Fruit fly (Drosophila melanogaster) whole organism, embryonic: ENCODE results near the gene peng.

ENCODE experiments used
- ATbp ChIP-seq: fragments of 200-800 bp; sonication (Bioruptor generic); optimal IDR thresholded peaks from 2 replicates; lab custom pipeline; 2017; ENCODE audit warnings: missing biosample characterization, mild to moderate bottlenecking, missing genetic modification characterization, missing genetic modification reagents
- CG10462 ChIP-seq: fragments of 200-800 bp; sonication (Bioruptor generic); optimal IDR thresholded peaks from 2 replicates; lab custom pipeline; 2016; ENCODE audit warnings: missing biosample characterization, missing genetic modification characterization
- CG12219 ChIP-seq: fragments of 200-800 bp; sonication (Bioruptor generic); optimal IDR thresholded peaks from 3 replicates; lab custom pipeline; 2018; ENCODE audit warnings: missing biosample characterization, mild to moderate bottlenecking, missing genetic modification characterization
- CG13123 ChIP-seq: fragments of 200-800 bp; sonication (Bioruptor generic); optimal IDR thresholded peaks from 2 replicates; lab custom pipeline; 2016; ENCODE audit warnings: missing biosample characterization, missing genetic modification characterization
- CG16779 ChIP-seq: fragments of 200-800 bp; sonication (Bioruptor generic); IDR thresholded peaks from 2 replicates; pipeline ENCODE4 v1.3.6; 2022; ENCODE audit warnings: missing biosample characterization, missing genetic modification characterization
- CG18619 ChIP-seq: fragments of 200-800 bp; sonication (Bioruptor generic); optimal IDR thresholded peaks from 3 replicates; lab custom pipeline; 2017; ENCODE audit warnings: missing biosample characterization, mild to moderate bottlenecking, missing genetic modification characterization
- CG2120 ChIP-seq: fragments of 200-800 bp; sonication (Bioruptor generic); optimal IDR thresholded peaks from 3 replicates; lab custom pipeline; 2016; ENCODE audit warnings: missing biosample characterization, missing genetic modification characterization
- CG2199 ChIP-seq: fragments of 200-800 bp; sonication (Bioruptor generic); IDR thresholded peaks from 3 replicates; pipeline ENCODE4 v1.3.6; 2022; ENCODE audit warnings: missing biosample characterization, missing genetic modification characterization
- CG2202 ChIP-seq: fragments of 200-800 bp; sonication (Bioruptor generic); optimal IDR thresholded peaks from 2 replicates; lab custom pipeline; 2018; ENCODE audit warnings: missing biosample characterization, mild to moderate bottlenecking, missing genetic modification characterization
- CG33213 ChIP-seq: fragments of 200-800 bp; sonication (Bioruptor generic); optimal IDR thresholded peaks from 3 replicates; lab custom pipeline; 2016; ENCODE audit warnings: missing biosample characterization, missing genetic modification characterization
- CG4424 ChIP-seq: fragments of 200-800 bp; sonication (Bioruptor generic); optimal IDR thresholded peaks from 3 replicates; lab custom pipeline; 2016; ENCODE audit warnings: missing biosample characterization, missing genetic modification characterization
- CG4854 ChIP-seq: fragments of 200-800 bp; sonication (Bioruptor generic); optimal IDR thresholded peaks from 2 replicates; lab custom pipeline; 2016; ENCODE audit warnings: missing biosample characterization, missing genetic modification characterization, inconsistent platforms
- CG5245 ChIP-seq: fragments of 200-800 bp; sonication (Bioruptor generic); optimal IDR thresholded peaks from 3 replicates; lab custom pipeline; 2016; ENCODE audit warnings: missing biosample characterization, missing genetic modification characterization
- CG6654 ChIP-seq: fragments of 200-800 bp; sonication (Bioruptor generic); optimal IDR thresholded peaks from 2 replicates; lab custom pipeline; 2017; ENCODE audit warnings: missing biosample characterization, mild to moderate bottlenecking, missing genetic modification characterization
- CG6765 ChIP-seq: fragments of 200-800 bp; sonication (Bioruptor generic); optimal IDR thresholded peaks from 3 replicates; lab custom pipeline; 2017; ENCODE audit warnings: missing biosample characterization, mild to moderate bottlenecking, missing genetic modification characterization
- CG6791 ChIP-seq: fragments of 200-800 bp; sonication (Bioruptor generic); IDR thresholded peaks from 3 replicates; pipeline ENCODE4 v1.3.6; 2022; ENCODE audit warnings: missing biosample characterization, missing genetic modification characterization; ENCODE audit not compliant: partially characterized antibody
- CG7357 ChIP-seq: fragments of 200-800 bp; sonication (Bioruptor generic); IDR thresholded peaks from 3 replicates; pipeline ENCODE4 v1.3.6; 2022; ENCODE audit warnings: missing biosample characterization, missing genetic modification characterization
- CG7372 ChIP-seq: fragments of 200-800 bp; sonication (Bioruptor generic); IDR thresholded peaks from 2 replicates; pipeline ENCODE4 v1.3.6; 2022; ENCODE audit warnings: missing biosample characterization, missing genetic modification characterization
- CG9727 ChIP-seq: fragments of 200-800 bp; sonication (Bioruptor generic); optimal IDR thresholded peaks from 3 replicates; lab custom pipeline; 2017; ENCODE audit warnings: missing biosample characterization, mild to moderate bottlenecking, missing genetic modification characterization
- Dek ChIP-seq: fragments of 200-800 bp; sonication (Bioruptor generic); optimal IDR thresholded peaks from 3 replicates; lab custom pipeline; 2019; ENCODE audit warnings: missing biosample characterization, mild to moderate bottlenecking, missing genetic modification characterization, moderate library complexity
- Dip2 ChIP-seq: fragments of 200-800 bp; sonication (Bioruptor generic); IDR thresholded peaks from 2 replicates; pipeline ENCODE4 v1.3.6; 2022; ENCODE audit warnings: missing biosample characterization, missing genetic modification characterization
- Dip3 ChIP-seq: fragments of 200-800 bp; sonication (Bioruptor generic); optimal IDR thresholded peaks from 3 replicates; lab custom pipeline; 2016; ENCODE audit warnings: missing biosample characterization, missing genetic modification characterization
- Elba2 ChIP-seq: fragments of 200-800 bp; sonication (Bioruptor generic); optimal IDR thresholded peaks from 3 replicates; lab custom pipeline; 2016; ENCODE audit warnings: missing biosample characterization, missing genetic modification characterization
- HLH4C ChIP-seq: fragments of 200-800 bp; sonication (Bioruptor generic); IDR thresholded peaks from 3 replicates; pipeline ENCODE4 v1.3.6; 2022; ENCODE audit warnings: missing biosample characterization, missing genetic modification characterization; ENCODE audit not compliant: partially characterized antibody
- HLHmδ ChIP-seq: fragments of 200-800 bp; sonication (Bioruptor generic); optimal IDR thresholded peaks from 2 replicates; lab custom pipeline; 2018; ENCODE audit warnings: missing biosample characterization, mild to moderate bottlenecking, missing genetic modification characterization, moderate library complexity
- Kr ChIP-seq: fragments of 200-800 bp; sonication (Bioruptor generic); optimal IDR thresholded peaks from 2 replicates; lab custom pipeline; 2017; ENCODE audit warnings: missing biosample characterization, mild to moderate bottlenecking, missing genetic modification characterization
- MTF-1 ChIP-seq: fragments of 200-800 bp; sonication (Bioruptor generic); optimal IDR thresholded peaks from 2 replicates; lab custom pipeline; 2018; ENCODE audit warnings: missing biosample characterization, mild to moderate bottlenecking, missing genetic modification characterization, borderline replicate concordance
- Oaz ChIP-seq: fragments of 200-800 bp; sonication (Bioruptor generic); IDR thresholded peaks from 2 replicates; pipeline ENCODE4 v1.3.6; 2022; ENCODE audit warnings: missing biosample characterization, missing genetic modification characterization
- Trl ChIP-seq, 3 experiments: fragments of >200 bp in 2 of 3; fragments of 200-800 bp in 1 of 3; sonication (Bioruptor generic) in 1 of 3; optimal IDR thresholded peaks; 2 replicates in 1 of 3; 3 replicates in 2 of 3; lab custom pipeline; 2016 to 2017; ENCODE audit warnings: missing biosample characterization in 1 of 3, missing genetic modification characterization in 1 of 3
- bigmax ChIP-seq: fragments of 200-800 bp; sonication (Bioruptor generic); optimal IDR thresholded peaks from 2 replicates; lab custom pipeline; 2018; ENCODE audit warnings: missing biosample characterization, mild to moderate bottlenecking, missing genetic modification characterization
- caup ChIP-seq: fragments of 200-800 bp; sonication (Bioruptor generic); optimal IDR thresholded peaks from 3 replicates; lab custom pipeline; 2017; ENCODE audit warnings: missing biosample characterization, mild to moderate bottlenecking, missing genetic modification characterization, moderate library complexity; ENCODE audit not compliant: severe bottlenecking
- crp ChIP-seq, 2 experiments: fragments of 200-800 bp; sonication (Bioruptor generic); optimal IDR thresholded peaks; 2 replicates in 1 of 2; 3 replicates in 1 of 2; lab custom pipeline; 2017; ENCODE audit warnings: missing biosample characterization in 2 of 2, missing genetic modification characterization in 2 of 2, mild to moderate bottlenecking in 1 of 2, moderate library complexity in 1 of 2
- danr ChIP-seq: fragments of 200-800 bp; sonication (Bioruptor generic); IDR thresholded peaks from 2 replicates; pipeline ENCODE4 v1.3.6; 2022; ENCODE audit warnings: missing biosample characterization, missing genetic modification characterization
- dpn ChIP-seq, 2 experiments: fragments of 200-800 bp; sonication (Bioruptor generic); optimal IDR thresholded peaks; 3 replicates each; lab custom pipeline; 2016; ENCODE audit warnings: missing biosample characterization in 2 of 2, missing genetic modification characterization in 2 of 2
- dysf ChIP-seq: fragments of 200-800 bp; sonication (Bioruptor generic); IDR thresholded peaks from 3 replicates; pipeline ENCODE4 v1.3.6; 2022; ENCODE audit warnings: missing biosample characterization, missing genetic modification characterization
- emc ChIP-seq: fragments of 200-800 bp; sonication (Bioruptor generic); optimal IDR thresholded peaks from 2 replicates; lab custom pipeline; 2016; ENCODE audit warnings: missing biosample characterization, missing genetic modification characterization
- gce ChIP-seq: fragments of 200-800 bp; sonication (Bioruptor generic); IDR thresholded peaks from 3 replicates; pipeline ENCODE4 v1.3.6; 2022; ENCODE audit warnings: missing biosample characterization, missing genetic modification characterization
- gcm ChIP-seq: fragments of 200-800 bp; sonication (Bioruptor generic); optimal IDR thresholded peaks from 2 replicates; lab custom pipeline; 2019; ENCODE audit warnings: missing biosample characterization, mild to moderate bottlenecking, missing genetic modification characterization, moderate library complexity
- lbe ChIP-seq: fragments of 200-800 bp; sonication (Bioruptor generic); optimal IDR thresholded peaks from 2 replicates; lab custom pipeline; 2016; ENCODE audit warnings: missing biosample characterization, mild to moderate bottlenecking, missing genetic modification characterization
- lilli ChIP-seq: fragments of 200-800 bp; sonication (Bioruptor generic); optimal IDR thresholded peaks from 3 replicates; lab custom pipeline; 2016; ENCODE audit warnings: missing biosample characterization, missing genetic modification characterization
- mld ChIP-seq: fragments of 200-800 bp; sonication (Bioruptor generic); IDR thresholded peaks from 3 replicates; pipeline ENCODE4 v1.3.6; 2022; ENCODE audit warnings: missing biosample characterization, missing genetic modification characterization; ENCODE audit not compliant: partially characterized antibody
- nerfin-1 ChIP-seq: fragments of 200-800 bp; sonication (Bioruptor generic); optimal IDR thresholded peaks from 3 replicates; lab custom pipeline; 2019; ENCODE audit warnings: missing biosample characterization, mild to moderate bottlenecking, missing genetic modification characterization, moderate library complexity
- pita ChIP-seq: fragments of 200-800 bp; sonication (Bioruptor generic); optimal IDR thresholded peaks from 2 replicates; lab custom pipeline; 2017; ENCODE audit warnings: missing biosample characterization, mild to moderate bottlenecking, missing genetic modification characterization
- pum ChIP-seq: fragments of 200-800 bp; sonication (Bioruptor generic); optimal IDR thresholded peaks from 2 replicates; lab custom pipeline; 2016; ENCODE audit warnings: missing biosample characterization, missing genetic modification characterization
- sens-2 ChIP-seq: fragments of 200-800 bp; sonication (Bioruptor generic); IDR thresholded peaks from 2 replicates; pipeline ENCODE4 v1.3.6; 2022; ENCODE audit warnings: missing biosample characterization, missing genetic modification characterization
- sima ChIP-seq: fragments of 200-800 bp; sonication (Bioruptor generic); optimal IDR thresholded peaks from 2 replicates; lab custom pipeline; 2016; ENCODE audit warnings: missing biosample characterization, missing genetic modification characterization
- slp2 ChIP-seq: fragments of 200-800 bp; sonication (Bioruptor generic); optimal IDR thresholded peaks from 2 replicates; lab custom pipeline; 2016; ENCODE audit warnings: missing biosample characterization, missing genetic modification characterization
- sqz ChIP-seq: fragments of 200-800 bp; sonication (Bioruptor generic); optimal IDR thresholded peaks from 3 replicates; lab custom pipeline; 2018; ENCODE audit warnings: missing biosample characterization, mild to moderate bottlenecking, missing genetic modification characterization
- zen ChIP-seq: fragments of 200-800 bp; sonication (Bioruptor generic); optimal IDR thresholded peaks from 3 replicates; lab custom pipeline; 2018; ENCODE audit warnings: missing biosample characterization, mild to moderate bottlenecking, missing genetic modification characterization, moderate library complexity
- zfh1 ChIP-seq: fragments of 200-800 bp; sonication (Bioruptor generic); IDR thresholded peaks from 3 replicates; pipeline ENCODE4 v1.3.6; 2022; ENCODE audit warnings: missing biosample characterization, missing genetic modification characterization

Gene peng

dm6 chrX:21345036-21345500, 4.6 kb downstream of the peng start, which contains the start of gene dod (continued):
- no peak for TF ChIP-seq emc (GFP tag; lab: Kevin White, UChicago)
- TF ChIP-seq Kr (GFP tag; lab: Kevin White, UChicago), result no peak
- TF ChIP-seq lbe (GFP tag; lab: Kevin White, UChicago), result no peak
- TF ChIP-seq CG2202 (tag; lab: Kevin White, UChicago), result no peak
- peak; percentile 59 for TF ChIP-seq HLH4C (GFP tag; lab: Robert Waterston, UW)
- peak; percentile 88 for TF ChIP-seq pita
- peak; percentile 43 for TF ChIP-seq Dek
- TF ChIP-seq dpn (GFP tag; optimal IDR thresholded peaks at IDR 0.05; lab: Kevin White, UChicago), result peak; percentile 44 to 52
- peak; percentile 37 for TF ChIP-seq CG12219 (GFP tag; lab: Kevin White, UChicago)
- TF ChIP-seq dysf (GFP tag; lab: Robert Waterston, UW), result peak; percentile 49; the same call in 1 of the 3 replicates
- peak; percentile 26; the same call in 1 of the 3 replicates for TF ChIP-seq gce (GFP tag; lab: Robert Waterston, UW)
- TF ChIP-seq Elba2 (GFP tag; lab: Kevin White, UChicago), result no peak
- no peak for TF ChIP-seq sima (GFP tag; lab: Kevin White, UChicago)
- TF ChIP-seq CG4424, result peak; percentile 15
- TF ChIP-seq CG4854 (GFP tag; lab: Kevin White, UChicago), result no peak
- TF ChIP-seq CG33213, result peak; percentile 73
- peak; percentile 72 for TF ChIP-seq CG2120 (GFP tag; lab: Kevin White, UChicago)
- no peak for TF ChIP-seq sqz (GFP tag; lab: Kevin White, UChicago)
- peak; percentile 29 for TF ChIP-seq CG18619
- no peak for TF ChIP-seq CG5245 (GFP tag; lab: Kevin White, UChicago)
- peak; percentile 11 for TF ChIP-seq gcm (GFP tag; lab: Kevin White, UChicago)
- no peak for TF ChIP-seq Oaz (GFP tag; lab: Robert Waterston, UW)
- peak; percentile 55 for TF ChIP-seq bigmax (GFP tag; lab: Kevin White, UChicago)
- TF ChIP-seq pum (GFP tag; lab: Kevin White, UChicago), result peak; percentile 44
- 0 out of 2 replicates have a peak, but pooled peaks have one; percentile 13 for TF ChIP-seq sens-2
- no peak for TF ChIP-seq CG6654 (GFP tag; lab: Kevin White, UChicago)
- TF ChIP-seq CG6791 (GFP tag; lab: Robert Waterston, UW), result peak; percentile 79
- no peak for TF ChIP-seq danr (GFP tag; lab: Robert Waterston, UW)
- no peak for TF ChIP-seq Dip2 (GFP tag; lab: Robert Waterston, UW)
- peak in 1 of 2 experiments; percentile 26 for TF ChIP-seq crp (GFP tag; optimal IDR thresholded peaks at IDR 0.05; lab: Kevin White, UChicago)
- no peak for TF ChIP-seq CG16779
- TF ChIP-seq Dip3, result peak; percentile 32
- TF ChIP-seq CG7372 (GFP tag; lab: Robert Waterston, UW), result no peak
- peak; percentile 17 for TF ChIP-seq CG6765 (GFP tag; lab: Kevin White, UChicago)
- TF ChIP-seq zfh1 (GFP tag; lab: Robert Waterston, UW), result peak; percentile 59; the same call in 2 of the 3 replicates
- peak; percentile 35 for TF ChIP-seq CG9727 (GFP tag; lab: Kevin White, UChicago)
- TF ChIP-seq mld (GFP tag; lab: Robert Waterston, UW), result peak; percentile 69; the same call in 1 of the 3 replicates
- TF ChIP-seq ATbp, result no peak
- no peak for TF ChIP-seq CG10462 (GFP tag; lab: Kevin White, UChicago)
- TF ChIP-seq Trl (optimal IDR thresholded peaks at IDR 0.05; lab: Kevin White, UChicago), result no peak
- peak; percentile 21 for TF ChIP-seq Trl (GFP tag; optimal IDR thresholded peaks at IDR 0.05; lab: Kevin White, UChicago)
- no peak for TF ChIP-seq CG13123 (GFP tag; lab: Kevin White, UChicago)
- peak; percentile 24 for TF ChIP-seq caup (GFP tag; lab: Kevin White, UChicago)
- peak; percentile 94 for TF ChIP-seq HLHmδ (GFP tag; lab: Kevin White, UChicago)
- peak; percentile 45; the same call in 1 of the 3 replicates for TF ChIP-seq CG2199
- TF ChIP-seq CG7357 (GFP tag; lab: Robert Waterston, UW), result no peak
- TF ChIP-seq zen, result peak; percentile 78
- TF ChIP-seq nerfin-1 (tag; lab: Kevin White, UChicago), result peak; percentile 57
- TF ChIP-seq lilli (GFP tag; lab: Kevin White, UChicago), result peak; percentile 75
- TF ChIP-seq MTF-1 (GFP tag; lab: Kevin White, UChicago), result peak; percentile 17
- TF ChIP-seq slp2 (GFP tag; lab: Kevin White, UChicago), result no peak
